Worm (Caenorhabditis elegans) whole organism, late embryonic: Measurements from ENCODE around the gene ssq-2.

Source experiments
- fkh-10 ChIP-seq: fragments of 150-350 bp; optimal IDR thresholded peaks from 2 replicates; lab custom pipeline; 2014; ENCODE audit warnings: missing biosample characterization, missing genetic modification reagents, missing genetic modification characterization
- nfya-1 ChIP-seq: sonication (generic microtip); optimal IDR thresholded peaks from 2 replicates; lab custom pipeline; 2017; ENCODE audit warnings: missing genetic modification characterization, mild to moderate bottlenecking, missing compliant biosample characterization, antibody characterized with exemption, moderate library complexity
- pha-2 ChIP-seq: sonication (generic microtip); optimal IDR thresholded peaks from 2 replicates; lab custom pipeline; 2017; ENCODE audit warnings: mild to moderate bottlenecking, missing genetic modification characterization, missing compliant biosample characterization
- pha-4 ChIP-seq: fragments of 150-350 bp; optimal IDR thresholded peaks from 2 replicates; lab custom pipeline; 2018; ENCODE audit warnings: missing biosample characterization, missing genetic modification reagents, missing genetic modification characterization

DNA sequence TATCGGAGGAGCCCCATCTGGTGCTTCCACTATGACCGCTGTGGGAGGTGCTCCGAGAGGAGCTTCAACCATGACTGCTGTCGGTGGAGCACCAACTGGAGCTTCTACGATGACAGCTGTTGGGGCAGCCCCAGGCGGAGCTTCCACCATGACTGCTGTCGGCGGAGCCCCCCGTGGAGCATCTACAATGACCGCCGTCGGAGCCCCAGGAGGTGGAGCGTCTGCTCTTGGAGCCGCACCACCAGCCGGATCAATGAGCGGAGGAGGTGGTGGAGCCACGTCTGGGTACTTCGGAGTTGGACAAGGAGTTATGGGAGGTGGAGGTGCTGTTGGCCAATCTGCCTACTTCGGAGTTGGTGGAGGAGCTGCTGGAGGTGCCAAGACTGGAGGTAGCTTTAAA lies 1.0 kb downstream of the ssq-2 start:
- TF ChIP-seq fkh-10 (GFP tag; lab: Kevin White, UChicago), result no peak
- no peak for TF ChIP-seq pha-2 (tag; lab: Kevin White, UChicago)
- no peak for TF ChIP-seq nfya-1 (tag; lab: Kevin White, UChicago)
- TF ChIP-seq pha-4 (tag; lab: Kevin White, UChicago), result no peak
